Worm (Caenorhabditis elegans): ENCODE results near the gene mcd-1.

mcd-1 gene

ce11 chrII:13852532-13853199 is 35.7 kb upstream of the mcd-1 start:
- peak; percentile 30 for TF ChIP-seq elt-2 (tag; optimal IDR thresholded peaks at IDR 0.05)

- TF ChIP-seq nfya-1 (tag; optimal IDR thresholded peaks at IDR 0.05) (peak; percentile 95), odd-2 (tag; optimal IDR thresholded peaks at IDR 0.05) (no peak)
Measured at ce11 chrII:13855352-13855751, 33.0 kb upstream of the mcd-1 start.

DNA sequence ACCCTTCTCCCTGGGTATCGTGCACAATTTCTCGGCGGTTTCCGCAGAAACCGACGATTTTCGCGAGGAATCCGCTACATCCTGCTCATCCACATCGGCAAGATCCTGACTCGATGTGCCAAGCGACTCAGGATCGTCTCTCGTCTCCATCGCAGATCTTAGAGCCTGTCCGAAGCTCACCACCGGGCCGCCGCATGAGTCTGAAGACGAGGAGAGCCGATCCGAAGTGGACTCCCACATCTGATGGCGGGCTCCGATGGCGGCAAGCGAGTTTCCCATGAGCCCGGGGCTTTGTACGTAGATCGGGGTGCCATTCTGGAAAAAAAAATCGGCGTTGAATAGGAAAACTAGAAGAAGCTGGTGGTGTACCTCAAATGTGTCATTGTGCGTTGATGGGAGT is 30.0 kb upstream of the mcd-1 start:
- TF ChIP-seq tbx-7 (tag; optimal IDR thresholded peaks at IDR 0.05) (no peak), madf-2 (tag; optimal IDR thresholded peaks at IDR 0.05) (no peak), ceh-18 (tag; optimal IDR thresholded peaks at IDR 0.05) (no peak), ceh-48 (tag; optimal IDR thresholded peaks at IDR 0.05) (no peak), ceh-14 (tag; optimal IDR thresholded peaks at IDR 0.05) (no peak), syd-9 (tag; optimal IDR thresholded peaks at IDR 0.05) (no peak), nhr-232 (tag; optimal IDR thresholded peaks at IDR 0.05) (no peak), C38D4.7 (GFP tag; optimal IDR thresholded peaks at IDR 0.05) (no peak), rnt-1 (tag; optimal IDR thresholded peaks at IDR 0.05) (no peak), ceh-31 (tag; optimal IDR thresholded peaks at IDR 0.05) (no peak), fkh-6 (tag; optimal IDR thresholded peaks at IDR 0.05) (no peak), ceh-24 (tag; optimal IDR thresholded peaks at IDR 0.05) (no peak), nhr-11 (tag; optimal IDR thresholded peaks at IDR 0.05) (no peak), che-1 (tag; optimal IDR thresholded peaks at IDR 0.05) (no peak), pax-1 (tag; optimal IDR thresholded peaks at IDR 0.05) (no peak), sox-2 (GFP tag; IDR thresholded peaks at IDR 0.05) (no peak), hlh-15 (tag; optimal IDR thresholded peaks at IDR 0.05) (no peak), lin-11 (tag; optimal IDR thresholded peaks at IDR 0.05) (no peak), sdc-2 (tag; optimal IDR thresholded peaks at IDR 0.05) (no peak)

DNA sequence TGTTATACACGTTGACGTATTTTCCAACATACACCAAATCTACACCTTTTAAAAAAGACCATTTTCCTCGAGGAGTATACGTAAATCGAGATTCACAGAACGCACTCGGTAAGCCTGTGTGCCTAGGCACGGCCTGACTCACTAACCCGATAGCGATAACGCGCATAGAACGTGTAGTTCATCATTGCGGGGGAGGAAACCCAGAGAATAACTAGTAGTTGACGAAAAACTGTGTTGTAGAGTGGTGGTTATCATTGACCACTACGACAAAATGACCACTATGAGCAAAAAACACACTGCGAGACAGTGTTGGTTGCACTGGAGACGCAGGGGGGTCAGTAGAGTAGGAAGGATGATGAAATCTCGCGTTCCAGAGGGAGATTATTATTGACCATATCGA is 28.5 kb upstream of the mcd-1 start:
- no peak for TF ChIP-seq ceh-19 (GFP tag; optimal IDR thresholded peaks at IDR 0.05)
- TF ChIP-seq elt-2 (tag; optimal IDR thresholded peaks at IDR 0.05): peak; percentile 52

DNA sequence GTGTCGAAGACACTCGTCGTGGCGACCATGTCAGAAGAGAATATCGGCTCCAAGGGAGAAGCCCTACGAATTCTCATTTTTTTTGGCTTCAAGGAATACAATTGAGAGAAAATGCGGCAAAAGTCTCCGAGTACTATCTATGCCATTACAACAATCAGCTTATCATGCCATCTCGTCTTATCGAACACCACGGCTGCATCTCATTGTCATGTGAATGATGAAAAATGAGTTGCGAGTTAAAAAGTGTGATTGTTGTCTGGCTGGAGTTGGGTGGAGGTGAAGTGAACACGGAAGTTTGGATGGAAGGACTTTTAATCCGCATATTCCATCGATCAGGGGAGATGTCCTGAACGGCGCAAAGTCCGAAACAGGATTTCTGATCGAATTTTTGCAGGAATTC is 27.4 kb upstream of the mcd-1 start:
- TF ChIP-seq ceh-31 (tag; optimal IDR thresholded peaks at IDR 0.05) (no peak), pag-3 (tag; optimal IDR thresholded peaks at IDR 0.05; ENCODE audit: borderline replicate concordance) (no peak), ceh-14 (tag; optimal IDR thresholded peaks at IDR 0.05) (no peak), elt-2 (tag; optimal IDR thresholded peaks at IDR 0.05) (peak; percentile 25), pha-4 (tag; optimal IDR thresholded peaks at IDR 0.05) (no peak)

DNA sequence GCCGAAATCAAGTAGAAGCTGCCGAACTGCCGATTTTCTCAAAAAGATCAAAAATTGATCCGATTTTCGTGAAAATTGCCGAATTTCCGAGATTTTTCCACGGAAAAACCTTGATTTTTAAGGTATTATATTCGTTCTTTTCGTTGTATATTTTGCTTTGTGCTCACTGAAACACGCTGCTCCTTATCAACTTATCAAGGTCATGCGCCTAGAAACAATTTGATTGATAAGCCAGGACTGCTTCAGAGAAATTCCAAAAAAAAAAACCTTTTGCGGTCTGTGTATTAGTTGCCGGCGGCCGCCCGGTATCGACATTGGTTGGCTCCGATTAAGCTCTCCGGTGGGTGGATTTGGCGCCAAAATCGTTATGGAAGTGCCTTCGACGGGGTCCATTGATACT is 25.9 kb upstream of the mcd-1 start:
- TF ChIP-seq elt-2 (tag; optimal IDR thresholded peaks at IDR 0.05) (peak; percentile 57), sox-2 (GFP tag; IDR thresholded peaks at IDR 0.05) (no peak), fkh-10 (GFP tag; optimal IDR thresholded peaks at IDR 0.05) (no peak)

- no peak for TF ChIP-seq npax-4 (tag; optimal IDR thresholded peaks at IDR 0.05)
- no peak for TF ChIP-seq ceh-24 (tag; optimal IDR thresholded peaks at IDR 0.05)
- TF ChIP-seq unc-42 (tag; optimal IDR thresholded peaks at IDR 0.05): peak; percentile 83
- peak; percentile 87 for TF ChIP-seq ceh-48 (tag; optimal IDR thresholded peaks at IDR 0.05)
- peak; percentile 6 for TF ChIP-seq ceh-34 (tag; optimal IDR thresholded peaks at IDR 0.05)
- TF ChIP-seq ceh-19 (GFP tag; optimal IDR thresholded peaks at IDR 0.05): peak; percentile 13
- TF ChIP-seq pha-2 (tag; optimal IDR thresholded peaks at IDR 0.05): no peak
- no peak for TF ChIP-seq T23F11.4 (GFP tag; optimal IDR thresholded peaks at IDR 0.05)
- TF ChIP-seq ceh-31 (tag; optimal IDR thresholded peaks at IDR 0.05): peak; percentile 63
- peak; percentile 7 for TF ChIP-seq dve-1 (tag; optimal IDR thresholded peaks at IDR 0.05)
- peak; percentile 75 for TF ChIP-seq hlh-30 (tag; optimal IDR thresholded peaks at IDR 0.05; ENCODE audit: insufficient read depth)
- TF ChIP-seq lim-6 (tag; optimal IDR thresholded peaks at IDR 0.05): peak; percentile 25
- TF ChIP-seq unc-55 (GFP tag; optimal IDR thresholded peaks at IDR 0.05): peak; percentile 77
- TF ChIP-seq K02D7.2 (tag; optimal IDR thresholded peaks at IDR 0.05): no peak
- TF ChIP-seq nfya-1 (tag; optimal IDR thresholded peaks at IDR 0.05): peak; percentile 93
- TF ChIP-seq tbx-2 (tag; optimal IDR thresholded peaks at IDR 0.05): peak; percentile 21
- peak; percentile 87 for TF ChIP-seq pax-1 (tag; optimal IDR thresholded peaks at IDR 0.05)
Measured at ce11 chrII:13872191-13872889, 16.0 kb upstream of the mcd-1 start, which contains the start of the genes cup-14 and ndub-8. cup-14 (minus strand) TSS chrII:13872241. ndub-8 (plus strand) TSS chrII:13872869.

All from whole organism, late embryonic.